Fruit fly (Drosophila melanogaster) whole organism, embryonic: ENCODE measurements around the gene CG4570.
A peak's percentile ranks its signal among the peaks of the same experiment; 100 is the strongest.

Experiments
- Atf6 ChIP-seq: fragments of 200-800 bp; sonication (Bioruptor generic); IDR thresholded peaks from 2 replicates; pipeline ENCODE4 v1.3.6; 2022; ENCODE audit warnings: missing biosample characterization, missing genetic modification characterization
- BtbVII ChIP-seq: fragments of 200-800 bp; sonication (Bioruptor generic); optimal IDR thresholded peaks from 3 replicates; lab custom pipeline; 2017; ENCODE audit warnings: missing biosample characterization, mild to moderate bottlenecking, missing genetic modification characterization
- CG10209 ChIP-seq: fragments of 200-800 bp; sonication (Bioruptor generic); optimal IDR thresholded peaks from 3 replicates; lab custom pipeline; 2017; ENCODE audit warnings: missing biosample characterization, mild to moderate bottlenecking, missing genetic modification characterization, missing genetic modification reagents
- CG11696 ChIP-seq: fragments of 200-800 bp; sonication (Bioruptor generic); IDR thresholded peaks from 2 replicates; pipeline ENCODE4 v1.3.6; 2022; ENCODE audit warnings: missing biosample characterization, missing genetic modification characterization
- CG15011 ChIP-seq: fragments of 200-800 bp; sonication (Bioruptor generic); optimal IDR thresholded peaks from 3 replicates; lab custom pipeline; 2018; ENCODE audit warnings: missing biosample characterization, mild to moderate bottlenecking, missing genetic modification characterization
- CG15696 ChIP-seq: fragments of 200-800 bp; sonication (Bioruptor generic); optimal IDR thresholded peaks from 2 replicates; lab custom pipeline; 2019; ENCODE audit warnings: missing biosample characterization, mild to moderate bottlenecking, missing genetic modification characterization, moderate library complexity
- CG1603 ChIP-seq: fragments of 200-800 bp; sonication (Bioruptor generic); optimal IDR thresholded peaks from 2 replicates; lab custom pipeline; 2019; ENCODE audit warnings: missing biosample characterization, mild to moderate bottlenecking, missing genetic modification characterization, moderate library complexity
- CG1647 ChIP-seq: fragments of 200-800 bp; sonication (Bioruptor generic); optimal IDR thresholded peaks from 3 replicates; lab custom pipeline; 2016; ENCODE audit warnings: missing biosample characterization, missing genetic modification characterization
- CG16815 ChIP-seq: fragments of 200-800 bp; sonication (Bioruptor generic); optimal IDR thresholded peaks from 3 replicates; lab custom pipeline; 2017; ENCODE audit warnings: missing biosample characterization, mild to moderate bottlenecking, missing genetic modification characterization
- CG18262 ChIP-seq: fragments of 200-800 bp; optimal IDR thresholded peaks from 3 replicates; lab custom pipeline; 2019; ENCODE audit warnings: missing biosample characterization, mild to moderate bottlenecking, missing genetic modification characterization, moderate library complexity
- CG2116 ChIP-seq: fragments of 200-800 bp; sonication (Bioruptor generic); optimal IDR thresholded peaks from 3 replicates; lab custom pipeline; 2018; ENCODE audit warnings: missing biosample characterization, mild to moderate bottlenecking, missing genetic modification characterization
- CG2129 ChIP-seq: fragments of 200-800 bp; sonication (Bioruptor generic); IDR thresholded peaks from 2 replicates; pipeline ENCODE4 v1.3.6; 2022; ENCODE audit warnings: missing biosample characterization, missing genetic modification characterization; ENCODE audit not compliant: partially characterized antibody
- CG2199 ChIP-seq: fragments of 200-800 bp; sonication (Bioruptor generic); IDR thresholded peaks from 3 replicates; pipeline ENCODE4 v1.3.6; 2022; ENCODE audit warnings: missing biosample characterization, missing genetic modification characterization
- CG2875 ChIP-seq: fragments of 200-800 bp; sonication (Bioruptor generic); optimal IDR thresholded peaks from 2 replicates; lab custom pipeline; 2017; ENCODE audit warnings: missing biosample characterization, mild to moderate bottlenecking, missing genetic modification characterization, missing genetic modification reagents
- CG30403 ChIP-seq: fragments of 200-800 bp; sonication (Bioruptor generic); optimal IDR thresholded peaks from 3 replicates; lab custom pipeline; 2016; ENCODE audit warnings: missing biosample characterization, missing genetic modification characterization
- CG3407 ChIP-seq: fragments of 200-800 bp; sonication (Bioruptor generic); optimal IDR thresholded peaks from 2 replicates; lab custom pipeline; 2018; ENCODE audit warnings: missing biosample characterization, mild to moderate bottlenecking, missing genetic modification characterization
- CG3838 ChIP-seq: fragments of 200-800 bp; sonication (Bioruptor generic); optimal IDR thresholded peaks from 3 replicates; lab custom pipeline; 2016; ENCODE audit warnings: missing biosample characterization, missing genetic modification characterization
- CG4404 ChIP-seq: fragments of 200-800 bp; sonication (Bioruptor generic); IDR thresholded peaks from 2 replicates; pipeline ENCODE4 v1.3.6; 2022; ENCODE audit warnings: missing biosample characterization, missing genetic modification characterization
- CG5180 ChIP-seq: fragments of 200-800 bp; sonication (Bioruptor generic); optimal IDR thresholded peaks from 3 replicates; lab custom pipeline; 2017; ENCODE audit warnings: missing biosample characterization, missing genetic modification characterization, mild to moderate bottlenecking, moderate library complexity, missing genetic modification reagents
- CG6272 ChIP-seq: fragments of 200-800 bp; sonication (Bioruptor generic); IDR thresholded peaks from 2 replicates; pipeline ENCODE4 v1.3.6; 2022; ENCODE audit warnings: missing biosample characterization, missing genetic modification characterization
- CG6813 ChIP-seq: fragments of 200-800 bp; sonication (Bioruptor generic); optimal IDR thresholded peaks from 2 replicates; lab custom pipeline; 2017; ENCODE audit warnings: missing biosample characterization, missing genetic modification characterization, mild to moderate bottlenecking, moderate library complexity, missing genetic modification reagents
- CG7357 ChIP-seq: fragments of 200-800 bp; sonication (Bioruptor generic); IDR thresholded peaks from 3 replicates; pipeline ENCODE4 v1.3.6; 2022; ENCODE audit warnings: missing biosample characterization, missing genetic modification characterization
- CG7745 ChIP-seq: fragments of 200-800 bp; sonication (Bioruptor generic); optimal IDR thresholded peaks from 2 replicates; lab custom pipeline; 2018; ENCODE audit warnings: missing biosample characterization, mild to moderate bottlenecking, missing genetic modification characterization, moderate library complexity
- E2f2 ChIP-seq: fragments of 200-800 bp; sonication (Bioruptor generic); IDR thresholded peaks from 2 replicates; pipeline ENCODE4 v1.3.6; 2022; ENCODE audit warnings: missing biosample characterization, missing genetic modification characterization
- Gsc ChIP-seq: fragments of 200-800 bp; sonication (Bioruptor generic); IDR thresholded peaks from 2 replicates; pipeline ENCODE4 v1.3.6; 2022; ENCODE audit warnings: missing biosample characterization, missing genetic modification characterization
- MESR4 ChIP-seq: fragments of 200-800 bp; sonication (Bioruptor generic); optimal IDR thresholded peaks from 2 replicates; lab custom pipeline; 2018; ENCODE audit warnings: missing biosample characterization, mild to moderate bottlenecking, missing genetic modification characterization, moderate library complexity
- Optix ChIP-seq: fragments of 200-800 bp; sonication (Bioruptor generic); IDR thresholded peaks from 3 replicates; pipeline ENCODE4 v1.3.6; 2022; ENCODE audit warnings: missing biosample characterization, missing genetic modification characterization
- Stat92E ChIP-seq, 3 experiments: fragments of >200 bp in 2 of 3; fragments of 200-800 bp in 1 of 3; sonication (Bioruptor generic) in 1 of 3; optimal IDR thresholded peaks; 2 replicates each; lab custom pipeline; 2017 to 2019; ENCODE audit warnings: missing biosample characterization in 3 of 3, missing genetic modification characterization in 3 of 3, mild to moderate bottlenecking in 1 of 3, moderate library complexity in 1 of 3
- Xbp1 ChIP-seq: fragments of 200-800 bp; sonication (Bioruptor generic); optimal IDR thresholded peaks from 3 replicates; lab custom pipeline; 2016; ENCODE audit warnings: missing biosample characterization, mild to moderate bottlenecking, missing genetic modification characterization
- abd-A ChIP-seq: fragments of 200-800 bp; sonication (Bioruptor generic); optimal IDR thresholded peaks from 3 replicates; lab custom pipeline; 2019; ENCODE audit warnings: missing biosample characterization, mild to moderate bottlenecking, missing genetic modification characterization, moderate library complexity
- amos ChIP-seq: fragments of 200-800 bp; sonication (Bioruptor generic); IDR thresholded peaks from 2 replicates; pipeline ENCODE4 v1.3.6; 2022; ENCODE audit warnings: missing biosample characterization, missing genetic modification characterization; ENCODE audit not compliant: partially characterized antibody
- cad ChIP-seq: fragments of >200 bp; optimal IDR thresholded peaks from 2 replicates; lab custom pipeline; 2017; ENCODE audit warnings: missing biosample characterization, missing genetic modification characterization
- chif ChIP-seq, 2 experiments: fragments of 200-800 bp; sonication (Bioruptor generic); optimal IDR thresholded peaks; 3 replicates each; lab custom pipeline; 2016; ENCODE audit warnings: missing biosample characterization in 2 of 2, missing genetic modification characterization in 2 of 2
- fu2 ChIP-seq: fragments of 200-800 bp; sonication (Bioruptor generic); optimal IDR thresholded peaks from 2 replicates; lab custom pipeline; 2016; ENCODE audit warnings: missing biosample characterization, missing genetic modification characterization
- kah ChIP-seq: fragments of 200-800 bp; sonication (Bioruptor generic); optimal IDR thresholded peaks from 2 replicates; lab custom pipeline; 2018; ENCODE audit warnings: missing biosample characterization, mild to moderate bottlenecking, missing genetic modification characterization
- klu ChIP-seq: fragments of 200-800 bp; sonication (Bioruptor generic); IDR thresholded peaks from 2 replicates; pipeline ENCODE4 v1.3.6; 2022; ENCODE audit warnings: missing biosample characterization, missing genetic modification characterization
- lab ChIP-seq: fragments of 200-800 bp; sonication (Bioruptor generic); optimal IDR thresholded peaks from 3 replicates; lab custom pipeline; 2017; ENCODE audit warnings: missing biosample characterization, missing genetic modification characterization, mild to moderate bottlenecking, moderate library complexity, missing genetic modification reagents
- nerfin-1 ChIP-seq: fragments of 200-800 bp; sonication (Bioruptor generic); optimal IDR thresholded peaks from 3 replicates; lab custom pipeline; 2019; ENCODE audit warnings: missing biosample characterization, mild to moderate bottlenecking, missing genetic modification characterization, moderate library complexity
- peb ChIP-seq: fragments of 200-800 bp; sonication (Bioruptor generic); IDR thresholded peaks from 2 replicates; pipeline ENCODE4 v1.3.6; 2022; ENCODE audit warnings: missing biosample characterization, missing genetic modification characterization
- scrt ChIP-seq: fragments of 200-800 bp; sonication (Bioruptor generic); optimal IDR thresholded peaks from 2 replicates; lab custom pipeline; 2018; ENCODE audit warnings: missing biosample characterization, mild to moderate bottlenecking, missing genetic modification characterization, moderate library complexity
- sens ChIP-seq: fragments of 200-800 bp; sonication (Bioruptor generic); peaks from one replicate; lab custom pipeline; 2016; ENCODE audit warnings: missing biosample characterization, missing genetic modification characterization
- slbo ChIP-seq: fragments of 200-800 bp; sonication (Bioruptor generic); IDR thresholded peaks from 2 replicates; pipeline ENCODE4 v1.3.6; 2022; ENCODE audit warnings: missing biosample characterization, missing genetic modification characterization
- sna ChIP-seq: fragments of 200-800 bp; sonication (Bioruptor generic); IDR thresholded peaks from 2 replicates; pipeline ENCODE4 v1.3.6; 2022; ENCODE audit warnings: missing biosample characterization, missing genetic modification characterization; ENCODE audit not compliant: partially characterized antibody
- wdn ChIP-seq: fragments of 200-800 bp; sonication (Bioruptor generic); IDR thresholded peaks from 2 replicates; pipeline ENCODE4 v1.3.6; 2022; ENCODE audit warnings: missing biosample characterization, missing genetic modification characterization
- wek ChIP-seq: fragments of 200-800 bp; sonication (Bioruptor generic); optimal IDR thresholded peaks from 3 replicates; lab custom pipeline; 2018; ENCODE audit warnings: missing biosample characterization, mild to moderate bottlenecking, missing genetic modification characterization, moderate library complexity
- zf30C ChIP-seq: fragments of 200-800 bp; sonication (Bioruptor generic); optimal IDR thresholded peaks from 3 replicates; lab custom pipeline; 2018; ENCODE audit warnings: missing biosample characterization, mild to moderate bottlenecking, missing genetic modification characterization
- zfh1 ChIP-seq: fragments of 200-800 bp; sonication (Bioruptor generic); IDR thresholded peaks from 3 replicates; pipeline ENCODE4 v1.3.6; 2022; ENCODE audit warnings: missing biosample characterization, missing genetic modification characterization

Gene CG4570

DNA sequence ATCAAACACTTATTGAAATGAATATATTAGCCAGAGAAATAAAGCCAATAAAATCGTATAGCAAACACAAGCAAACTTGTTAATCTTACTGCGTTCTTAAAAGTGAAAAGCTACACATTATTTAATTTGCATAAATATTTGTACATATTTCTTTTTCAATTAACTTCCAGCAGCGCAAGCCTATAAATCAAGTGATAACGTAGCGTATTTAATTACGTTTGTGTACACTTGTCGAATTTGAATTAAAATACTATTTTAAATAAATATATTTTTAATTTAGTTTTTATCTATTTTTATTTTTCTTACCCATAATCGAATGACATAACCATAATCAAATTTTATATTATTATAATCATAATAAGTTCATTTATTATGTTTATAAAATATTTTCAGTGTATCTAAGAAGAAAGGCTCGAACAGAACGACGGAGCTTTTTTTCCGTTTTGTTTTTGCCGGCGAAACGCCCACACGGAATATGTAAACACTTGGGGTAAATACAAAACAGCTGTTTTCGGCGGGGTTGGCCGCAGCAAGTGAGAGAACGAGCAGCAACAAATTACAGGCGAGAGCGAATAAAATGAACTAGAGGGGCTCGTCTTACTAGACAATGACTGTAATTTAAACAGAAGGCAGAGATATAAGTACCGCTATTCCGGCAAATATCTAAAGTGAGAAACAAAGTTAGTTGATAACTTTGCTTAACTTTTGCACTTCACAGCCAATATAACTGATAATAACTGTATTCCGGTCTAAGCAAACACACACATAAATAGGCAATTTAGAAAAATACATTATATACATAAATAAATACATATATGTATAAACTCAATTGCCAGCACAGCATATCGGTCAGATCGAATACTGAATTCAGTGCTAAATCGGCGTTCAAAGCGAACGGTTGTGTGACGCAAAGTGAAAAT is 19.2 kb downstream of the CG4570 start, which contains the start of gene Sodh2 (continued):
- TF ChIP-seq CG2116 (GFP tag; lab: Kevin White, UChicago) (peak; percentile 54), CG11696 (GFP tag; lab: Robert Waterston, UW) (peak; percentile 57), Stat92E (GFP tag; optimal IDR thresholded peaks at IDR 0.05; lab: Kevin White, UChicago) (no peak), E2f2 (GFP tag; lab: Robert Waterston, UW) (0 out of 2 replicates have a peak, but pooled peaks have one; percentile 44), scrt (GFP tag; lab: Kevin White, UChicago) (peak; percentile 90), CG15011 (GFP tag; lab: Kevin White, UChicago) (peak; percentile 39), wdn (GFP tag; lab: Robert Waterston, UW) (peak; percentile 77; the same call in 1 of the 2 replicates), peb (no peak), cad (GFP tag; lab: Kevin White, UChicago) (no peak), wek (GFP tag; lab: Kevin White, UChicago) (peak; percentile 85), CG1603 (peak; percentile 81), fu2 (GFP tag; lab: Kevin White, UChicago) (peak; percentile 45), kah (GFP tag; lab: Kevin White, UChicago) (peak; percentile 74), CG5180 (GFP tag; lab: Kevin White, UChicago) (peak; percentile 68), abd-A (tag; lab: Kevin White, UChicago) (peak; percentile 58), chif (GFP tag; optimal IDR thresholded peaks at IDR 0.05; lab: Kevin White, UChicago) (peak; percentile 14 to 34), zf30C (GFP tag; lab: Kevin White, UChicago) (peak; percentile 64), CG16815 (GFP tag; lab: Kevin White, UChicago) (peak; percentile 56), MESR4 (GFP tag; lab: Kevin White, UChicago) (no peak), CG4404 (peak; percentile 37; the same call in 1 of the 2 replicates), Xbp1 (GFP tag; lab: Kevin White, UChicago) (peak; percentile 47), Optix (peak; percentile 47; the same call in 1 of the 3 replicates), Atf6 (GFP tag; lab: Robert Waterston, UW) (peak; percentile 78), CG30403 (GFP tag; lab: Kevin White, UChicago) (peak; percentile 61), Gsc (GFP tag; lab: Robert Waterston, UW) (0 out of 2 replicates have a peak, but pooled peaks have one; percentile 19), CG2199 (GFP tag; lab: Robert Waterston, UW) (no peak), CG3407 (peak; percentile 74), CG10209 (GFP tag; lab: Kevin White, UChicago) (peak; percentile 73), CG2875 (GFP tag; lab: Kevin White, UChicago) (peak; percentile 63), CG6272 (GFP tag; lab: Robert Waterston, UW) (peak; percentile 52), CG7745 (tag; lab: Kevin White, UChicago) (no peak), CG7357 (GFP tag; lab: Robert Waterston, UW) (peak; percentile 73), CG1647 (GFP tag; lab: Kevin White, UChicago) (peak; percentile 45), CG3838 (peak; percentile 33), CG6813 (GFP tag; lab: Kevin White, UChicago) (peak; percentile 91), zfh1 (GFP tag; lab: Robert Waterston, UW) (peak; percentile 81), sna (no peak), amos (GFP tag; lab: Robert Waterston, UW) (no peak), CG15696 (peak; percentile 36), BtbVII (peak; percentile 93), nerfin-1 (tag; lab: Kevin White, UChicago) (peak; percentile 57), CG18262 (peak; percentile 81), CG2129 (GFP tag; lab: Robert Waterston, UW) (no peak), lab (GFP tag; lab: Kevin White, UChicago) (peak; percentile 95), klu (GFP tag; lab: Robert Waterston, UW) (0 out of 2 replicates have a peak, but pooled peaks have one; percentile 38), slbo (peak; percentile 84), sens (GFP tag; lab: Kevin White, UChicago) (peak; percentile 91)
